Worm (Caenorhabditis elegans): ENCODE measurements around the gene lgc-44.

Gene lgc-44

DNA sequence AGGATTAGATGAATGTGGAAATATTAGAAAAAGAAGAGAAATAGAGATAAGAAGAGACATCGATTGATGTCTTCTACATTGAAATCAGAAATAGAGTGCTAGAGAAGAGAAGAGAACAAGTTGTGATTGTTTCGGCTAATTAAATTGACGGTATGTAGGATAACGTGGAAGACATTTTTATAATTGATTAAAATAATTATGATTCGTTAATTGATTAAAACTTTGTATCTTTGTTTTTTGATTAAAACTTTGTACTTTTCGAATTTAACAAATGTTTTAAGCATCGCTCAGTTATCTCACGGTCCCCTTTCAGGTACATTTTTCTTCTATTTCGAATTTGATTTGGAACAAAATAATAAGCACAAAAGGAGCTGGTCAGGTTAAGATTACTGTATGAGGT, at the start of gene lgc-44:
Gene lgc-44, minus strand, starts transcription at position 101 of the 400 bp plus-strand sequence.
- TF ChIP-seq daf-19 (GFP tag; conservative IDR thresholded peaks at IDR 0.05) (no peak), zfp-3 (GFP tag; conservative IDR thresholded peaks at IDR 0.05) (no peak), daf-16 (GFP tag; optimal IDR thresholded peaks at IDR 0.05) (no peak), daf-16 (tag; optimal IDR thresholded peaks at IDR 0.05) (no peak), Y105C5A.15 (GFP tag; IDR thresholded peaks at IDR 0.05) (no peak), ceh-28 (tag; optimal IDR thresholded peaks at IDR 0.05) (no peak), rbr-2 (tag; optimal IDR thresholded peaks at IDR 0.05) (no peak), mdl-1 (tag; optimal IDR thresholded peaks at IDR 0.05) (no peak), dmd-6 (GFP tag; IDR thresholded peaks at IDR 0.05) (no peak), lin-38 (GFP tag; IDR thresholded peaks at IDR 0.05) (no peak), duxl-1 (tag; optimal IDR thresholded peaks at IDR 0.05; ENCODE audit: poor library complexity) (no peak), lir-3 (tag; optimal IDR thresholded peaks at IDR 0.05) (no peak), T20F7.1 (GFP tag; optimal IDR thresholded peaks at IDR 0.05) (no peak)

ce11 chrV:11716930-11717329, 44.5 kb upstream of the lgc-44 start:
- TF ChIP-seq dpl-1 (GFP tag; optimal IDR thresholded peaks at IDR 0.05), result no peak
- TF ChIP-seq ces-1 (GFP tag; optimal IDR thresholded peaks at IDR 0.05), result no peak
- TF ChIP-seq zip-11 (GFP tag; IDR thresholded peaks at IDR 0.05), result no peak
- no peak for TF ChIP-seq hlh-11 (tag; optimal IDR thresholded peaks at IDR 0.05)
- TF ChIP-seq attf-4 (tag; optimal IDR thresholded peaks at IDR 0.05), result no peak
- TF ChIP-seq tra-1 (GFP tag; IDR thresholded peaks at IDR 0.05), result no peak
- TF ChIP-seq dve-1 (tag; optimal IDR thresholded peaks at IDR 0.05; ENCODE audit: insufficient read depth), result no peak
- TF ChIP-seq vab-7 (GFP tag; IDR thresholded peaks at IDR 0.05), result no peak
- TF ChIP-seq pqm-1 (tag; optimal IDR thresholded peaks at IDR 0.05), result peak; percentile 83
- TF ChIP-seq lin-38 (GFP tag; IDR thresholded peaks at IDR 0.05), result no peak
- no peak for TF ChIP-seq aly-2 (tag; optimal IDR thresholded peaks at IDR 0.05)
- TF ChIP-seq F26F4.8 (GFP tag; conservative IDR thresholded peaks at IDR 0.05), result no peak
- no peak for TF ChIP-seq ceh-28 (tag; optimal IDR thresholded peaks at IDR 0.05)
- no peak for TF ChIP-seq tag-97 (GFP tag; IDR thresholded peaks at IDR 0.05)
- peak; percentile 66; the same call in 1 of the 2 replicates for TF ChIP-seq php-3 (GFP tag; IDR thresholded peaks at IDR 0.05)
- TF ChIP-seq nhr-28 (tag; optimal IDR thresholded peaks at IDR 0.05), result peak; percentile 37
- TF ChIP-seq unc-62 (GFP tag; optimal IDR thresholded peaks at IDR 0.05 in 1 of 2), result peak in 1 of 2 experiments; percentile 36
- TF ChIP-seq unc-62 (tag; optimal IDR thresholded peaks at IDR 0.05), result no peak
- no peak for TF ChIP-seq zfp-3 (GFP tag; conservative IDR thresholded peaks at IDR 0.05)
- no peak for TF ChIP-seq nhr-6 (tag; optimal IDR thresholded peaks at IDR 0.05)

DNA sequence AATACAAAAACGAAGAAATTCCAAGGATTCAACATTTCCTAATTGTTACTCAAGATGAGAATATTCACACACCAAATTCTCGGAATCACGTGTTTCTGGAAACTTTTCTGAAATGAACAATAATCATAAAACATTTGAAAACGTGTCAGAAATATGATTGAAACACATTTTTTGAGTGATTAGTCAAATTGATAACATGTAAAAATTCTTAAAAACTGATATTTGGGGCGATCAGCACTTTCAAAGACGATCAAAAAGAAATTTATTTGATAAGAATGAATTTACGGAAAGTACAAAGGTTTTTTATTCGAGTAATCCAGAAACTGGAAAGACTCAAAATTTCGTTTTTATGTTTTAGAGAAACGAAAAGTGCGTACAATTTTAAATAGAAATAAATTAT, 43.4 kb upstream of the lgc-44 start, which contains the start of gene tre-3:
Gene tre-3, minus strand, starts transcription at position 107 of the 400 bp plus-strand sequence.
- TF ChIP-seq nhr-41 (GFP tag; IDR thresholded peaks at IDR 0.05) (no peak), pqm-1 (tag; optimal IDR thresholded peaks at IDR 0.05) (peak; percentile 8), unc-62 (GFP tag; optimal IDR thresholded peaks at IDR 0.05 in 1 of 2) (peak in 1 of 2 experiments; percentile 27), unc-62 (tag; optimal IDR thresholded peaks at IDR 0.05) (no peak), zfp-2 (tag; optimal IDR thresholded peaks at IDR 0.05) (no peak), vab-7 (GFP tag; IDR thresholded peaks at IDR 0.05) (no peak), arid-1 (GFP tag; conservative IDR thresholded peaks at IDR 0.05) (no peak), zip-2 (tag; optimal IDR thresholded peaks at IDR 0.05) (no peak), nhr-28 (tag; optimal IDR thresholded peaks at IDR 0.05) (peak; percentile 12), dmd-6 (GFP tag; IDR thresholded peaks at IDR 0.05) (peak; percentile 51; the same call in 1 of the 2 replicates), spr-3 (GFP tag; optimal IDR thresholded peaks at IDR 0.05) (no peak), cey-2 (tag; optimal IDR thresholded peaks at IDR 0.05; ENCODE audit: borderline replicate concordance, insufficient read depth) (no peak), snpc-1.2 (GFP tag; IDR thresholded peaks at IDR 0.05) (no peak), nhr-102 (tag; optimal IDR thresholded peaks at IDR 0.05) (no peak), daf-12 (tag; optimal IDR thresholded peaks at IDR 0.05) (no peak), egl-27 (tag; optimal IDR thresholded peaks at IDR 0.05) (no peak), hlh-11 (tag; optimal IDR thresholded peaks at IDR 0.05) (no peak)

Measured in whole organism, L4 larva.